Worm (Caenorhabditis elegans) whole organism, L4 larva: ENCODE data around the gene mig-22.
A peak's percentile ranks its signal among the peaks of the same experiment; 100 is the strongest.

Experiments
- F49E8.2 ChIP-seq: sonication (generic microtip); optimal IDR thresholded peaks from 2 replicates; lab custom pipeline; 2016; ENCODE audit warnings: missing compliant biosample characterization, mild to moderate bottlenecking, missing genetic modification characterization, borderline replicate concordance
- R02D3.7 ChIP-seq: fragments of 150-350 bp; sonication (generic microtip); optimal IDR thresholded peaks from 3 replicates; lab custom pipeline; 2014; ENCODE audit warnings: missing biosample characterization, missing genetic modification characterization
- T26A8.4 ChIP-seq: fragments of 200-800 bp; sonication (Bioruptor generic); IDR thresholded peaks from 2 replicates; pipeline ENCODE4 v1.3.6; 2022; ENCODE audit warnings: missing genetic modification characterization, missing compliant biosample characterization
- Y5F2A.4 ChIP-seq: fragments of 200-800 bp; sonication (Bioruptor generic); optimal IDR thresholded peaks from 2 replicates; lab custom pipeline; 2018; ENCODE audit warnings: mild to moderate bottlenecking, missing genetic modification characterization, missing compliant biosample characterization
- ZK337.2 ChIP-seq: fragments of 200-800 bp; sonication (Bioruptor generic); IDR thresholded peaks from 2 replicates; pipeline ENCODE4 v1.3.6; 2022; ENCODE audit warnings: missing genetic modification reagents, missing genetic modification characterization, missing compliant biosample characterization
- aha-1 ChIP-seq: fragments of 150-350 bp; peaks from one replicate; lab custom pipeline; 2014; ENCODE audit warnings: missing biosample characterization, missing genetic modification characterization
- aly-2 ChIP-seq: sonication (generic microtip); optimal IDR thresholded peaks from 2 replicates; lab custom pipeline; 2018; ENCODE audit warnings: missing biosample characterization, missing genetic modification characterization
- ama-1 ChIP-seq: fragments of 150-350 bp; optimal IDR thresholded peaks from 2 replicates; lab custom pipeline; 2014; ENCODE audit warnings: inconsistent platforms, mixed read lengths
- attf-4 ChIP-seq: sonication (generic microtip); optimal IDR thresholded peaks from 3 replicates; lab custom pipeline; 2017; ENCODE audit warnings: missing biosample characterization, missing genetic modification characterization
- ceh-28 ChIP-seq: fragments of 150-350 bp; optimal IDR thresholded peaks from 2 replicates; lab custom pipeline; 2014; ENCODE audit warnings: missing biosample characterization, missing genetic modification reagents, missing genetic modification characterization
- ceh-44 ChIP-seq: fragments of 200-800 bp; sonication (Bioruptor generic); IDR thresholded peaks from 2 replicates; pipeline ENCODE4 v1.3.6; 2022; ENCODE audit warnings: missing genetic modification reagents, missing genetic modification characterization, missing compliant biosample characterization
- ceh-82 ChIP-seq: sonication (generic microtip); optimal IDR thresholded peaks from 2 replicates; lab custom pipeline; 2017; ENCODE audit warnings: missing biosample characterization, missing genetic modification characterization
- cey-2 ChIP-seq: sonication (generic microtip); optimal IDR thresholded peaks from 3 replicates; lab custom pipeline; 2017; ENCODE audit warnings: missing genetic modification characterization, mild to moderate bottlenecking, missing compliant biosample characterization, antibody characterized with exemption, borderline replicate concordance; ENCODE audit not compliant: insufficient read depth
- ctbp-1 ChIP-seq: fragments of 200-800 bp; sonication (Bioruptor generic); IDR thresholded peaks from 2 replicates; pipeline ENCODE4 v1.3.6; 2022; ENCODE audit warnings: missing genetic modification reagents, missing genetic modification characterization, missing compliant biosample characterization
- daf-16 ChIP-seq, 3 experiments: sonication (generic microtip); optimal IDR thresholded peaks; 2 replicates each; lab custom pipeline; 2016 to 2017; ENCODE audit warnings: missing genetic modification characterization in 3 of 3, missing genetic modification reagents in 3 of 3, mild to moderate bottlenecking in 2 of 3, missing compliant biosample characterization in 2 of 3, missing biosample characterization in 1 of 3, moderate library complexity in 1 of 3
- daf-19 ChIP-seq: fragments of 200-800 bp; sonication (Bioruptor generic); conservative IDR thresholded peaks from 2 replicates; pipeline ENCODE4 v1.3.6; 2022; ENCODE audit warnings: missing genetic modification characterization, missing compliant biosample characterization
- daf-8 ChIP-seq: fragments of 200-800 bp; sonication (Bioruptor generic); IDR thresholded peaks from 2 replicates; pipeline ENCODE4 v1.3.6; 2022; ENCODE audit warnings: missing genetic modification characterization, missing compliant biosample characterization
- dmd-9 ChIP-seq: fragments of 200-800 bp; sonication (Bioruptor generic); IDR thresholded peaks from 2 replicates; pipeline ENCODE4 v1.3.6; 2022; ENCODE audit warnings: missing genetic modification reagents, missing genetic modification characterization, missing compliant biosample characterization
- dpl-1 ChIP-seq: fragments of 150-350 bp; optimal IDR thresholded peaks from 2 replicates; lab custom pipeline; 2014; ENCODE audit warnings: missing biosample characterization, missing genetic modification reagents, missing genetic modification characterization
- fos-1 ChIP-seq: fragments of 150-350 bp; optimal IDR thresholded peaks from 2 replicates; lab custom pipeline; 2014; ENCODE audit warnings: missing biosample characterization, missing genetic modification characterization
- hmg-1.1 ChIP-seq: fragments of 200-800 bp; sonication (Bioruptor generic); IDR thresholded peaks from 2 replicates; pipeline ENCODE4 v1.3.6; 2022; ENCODE audit warnings: missing genetic modification reagents, missing genetic modification characterization, missing compliant biosample characterization
- lin-1 ChIP-seq: fragments of 200-800 bp; sonication (Bioruptor generic); IDR thresholded peaks from 2 replicates; pipeline ENCODE4 v1.3.6; 2022; ENCODE audit warnings: missing genetic modification reagents, missing genetic modification characterization, missing compliant biosample characterization
- lin-13 ChIP-seq: fragments of 150-350 bp; optimal IDR thresholded peaks from 2 replicates; lab custom pipeline; 2014; ENCODE audit warnings: missing biosample characterization, missing genetic modification reagents, missing genetic modification characterization
- lin-29 ChIP-seq: fragments of 200-800 bp; sonication (Bioruptor generic); IDR thresholded peaks from 2 replicates; pipeline ENCODE4 v1.3.6; 2022; ENCODE audit warnings: missing genetic modification reagents, missing genetic modification characterization, missing compliant biosample characterization
- lin-39 ChIP-seq: fragments of 150-350 bp; optimal IDR thresholded peaks from 2 replicates; lab custom pipeline; 2014; ENCODE audit warnings: missing biosample characterization, missing genetic modification reagents, missing genetic modification characterization
- madf-5 ChIP-seq, 2 experiments: fragments of 200-800 bp; sonication (Bioruptor generic); IDR thresholded peaks; 2 replicates each; pipeline ENCODE4 v1.3.6; 2022; ENCODE audit warnings: missing compliant biosample characterization in 2 of 2, missing genetic modification characterization in 2 of 2
- madf-9 ChIP-seq: fragments of 200-800 bp; sonication (Bioruptor generic); conservative IDR thresholded peaks from 2 replicates; pipeline ENCODE4 v1.3.6; 2022; ENCODE audit warnings: missing genetic modification reagents, missing genetic modification characterization, missing compliant biosample characterization
- mdl-1 ChIP-seq, 2 experiments: fragments of 150-350 bp in 1 of 2; sonication (generic microtip) in 1 of 2; optimal IDR thresholded peaks; 2 replicates each; lab custom pipeline; 2014 to 2017; ENCODE audit warnings: missing biosample characterization in 2 of 2, missing genetic modification characterization in 2 of 2
- mdt-29 ChIP-seq: fragments of 200-800 bp; sonication (Bioruptor generic); IDR thresholded peaks from 2 replicates; pipeline ENCODE4 v1.3.6; 2022; ENCODE audit warnings: missing genetic modification reagents, missing genetic modification characterization, missing compliant biosample characterization
- mes-2 ChIP-seq: sonication (generic microtip); optimal IDR thresholded peaks from 2 replicates; lab custom pipeline; 2016; ENCODE audit warnings: missing genotype, mild to moderate bottlenecking, missing genetic modification characterization, missing compliant biosample characterization; ENCODE audit not compliant: poor library complexity, severe bottlenecking
- nhr-11 ChIP-seq: fragments of 150-350 bp; optimal IDR thresholded peaks from 2 replicates; lab custom pipeline; 2014; ENCODE audit warnings: missing biosample characterization, missing genetic modification characterization
- nhr-111 ChIP-seq: fragments of 200-800 bp; sonication (Bioruptor generic); optimal IDR thresholded peaks from 2 replicates; lab custom pipeline; 2018; ENCODE audit warnings: mild to moderate bottlenecking, missing genetic modification characterization, missing compliant biosample characterization
- nhr-237 ChIP-seq: sonication (generic microtip); optimal IDR thresholded peaks from 2 replicates; lab custom pipeline; 2017; ENCODE audit warnings: missing biosample characterization, missing genetic modification characterization
- nhr-28 ChIP-seq: fragments of 150-350 bp; optimal IDR thresholded peaks from 2 replicates; lab custom pipeline; 2014; ENCODE audit warnings: missing biosample characterization, missing genetic modification characterization
- nhr-41 ChIP-seq: fragments of 200-800 bp; sonication (Bioruptor generic); IDR thresholded peaks from 2 replicates; pipeline ENCODE4 v1.3.6; 2022; ENCODE audit warnings: missing genetic modification reagents, missing genetic modification characterization, missing compliant biosample characterization
- nhr-6 ChIP-seq: fragments of 150-350 bp; optimal IDR thresholded peaks from 2 replicates; lab custom pipeline; 2014; ENCODE audit warnings: missing biosample characterization, missing genetic modification characterization
- pha-4 ChIP-seq, 2 experiments: fragments of 150-350 bp in 1 of 2; fragments of 200-800 bp in 1 of 2; sonication (Bioruptor generic) in 1 of 2; IDR thresholded peaks in 1 of 2; optimal IDR thresholded peaks in 1 of 2; 2 replicates each; pipeline versions ENCODE4 v1.3.6 to Lab custom; 2014 to 2022; ENCODE audit warnings: missing genetic modification characterization in 2 of 2, missing genetic modification reagents in 2 of 2, missing biosample characterization in 1 of 2, missing compliant biosample characterization in 1 of 2
- pqm-1 ChIP-seq: sonication (generic microtip); optimal IDR thresholded peaks from 2 replicates; lab custom pipeline; 2017; ENCODE audit warnings: missing biosample characterization, missing genetic modification characterization
- rbr-2 ChIP-seq: sonication (generic microtip); optimal IDR thresholded peaks from 2 replicates; lab custom pipeline; 2016; ENCODE audit warnings: missing genotype, missing genetic modification characterization, missing compliant biosample characterization
- set-16 ChIP-seq: fragments of 200-800 bp; sonication (Bioruptor generic); IDR thresholded peaks from 2 replicates; pipeline ENCODE4 v1.3.6; 2022; ENCODE audit warnings: missing genetic modification reagents, missing genetic modification characterization, missing compliant biosample characterization
- spr-3 ChIP-seq: fragments of 200-800 bp; sonication (Bioruptor generic); optimal IDR thresholded peaks from 2 replicates; lab custom pipeline; 2018; ENCODE audit warnings: mild to moderate bottlenecking, missing genetic modification characterization, missing compliant biosample characterization
- unc-130 ChIP-seq: sonication (generic microtip); optimal IDR thresholded peaks from 2 replicates; lab custom pipeline; 2016; ENCODE audit warnings: missing genetic modification reagents, missing genetic modification characterization, missing compliant biosample characterization
- unc-39 ChIP-seq: sonication (generic microtip); optimal IDR thresholded peaks from 2 replicates; lab custom pipeline; 2017; ENCODE audit warnings: missing biosample characterization, missing genetic modification characterization
- vab-7 ChIP-seq: fragments of 200-800 bp; sonication (Bioruptor generic); IDR thresholded peaks from 2 replicates; pipeline ENCODE4 v1.3.6; 2022; ENCODE audit warnings: missing genetic modification reagents, missing genetic modification characterization, missing compliant biosample characterization
- zfp-2 ChIP-seq: sonication (generic microtip); optimal IDR thresholded peaks from 2 replicates; lab custom pipeline; 2016; ENCODE audit warnings: mild to moderate bottlenecking, missing genetic modification characterization, missing compliant biosample characterization
- zfp-3 ChIP-seq: fragments of 200-800 bp; sonication (Bioruptor generic); conservative IDR thresholded peaks from 2 replicates; pipeline ENCODE4 v1.3.6; 2022; ENCODE audit warnings: missing genetic modification reagents, missing genetic modification characterization, missing compliant biosample characterization
- zip-11 ChIP-seq: fragments of 200-800 bp; sonication (Bioruptor generic); IDR thresholded peaks from 2 replicates; pipeline ENCODE4 v1.3.6; 2022; ENCODE audit warnings: missing genetic modification characterization, missing compliant biosample characterization
- zip-2 ChIP-seq: fragments of 150-350 bp; optimal IDR thresholded peaks from 2 replicates; lab custom pipeline; 2014; ENCODE audit warnings: missing biosample characterization, missing genetic modification characterization
- ztf-11 ChIP-seq: fragments of 150-350 bp; optimal IDR thresholded peaks from 2 replicates; lab custom pipeline; 2014; ENCODE audit warnings: missing biosample characterization, missing genetic modification characterization

mig-22 gene

ce11 chrIII:8731973-8732372, 35.2 kb downstream of the mig-22 start (continued):
- TF ChIP-seq unc-130 (no peak), lin-13 (GFP tag; lab: Kevin White, UChicago) (no peak), F49E8.2 (tag; lab: Kevin White, UChicago) (no peak), nhr-41 (no peak), nhr-11 (tag; lab: Kevin White, UChicago) (peak; percentile 6), Y5F2A.4 (GFP tag; lab: Kevin White, UChicago) (no peak), madf-9 (GFP tag; lab: Robert Waterston, UW) (0 out of 2 replicates have a peak, but pooled peaks have one; percentile 2), ztf-11 (no peak), mdl-1 (tag; optimal IDR thresholded peaks at IDR 0.05; lab: Kevin White, UChicago) (peak; percentile 56 to 84), nhr-28 (tag; lab: Kevin White, UChicago) (peak; percentile 64), aha-1 (tag; lab: Kevin White, UChicago) (no peak), vab-7 (GFP tag; lab: Robert Waterston, UW) (no peak), cey-2 (tag; lab: Kevin White, UChicago) (peak; percentile 37), lin-1 (GFP tag; lab: Robert Waterston, UW) (no peak), attf-4 (tag; lab: Kevin White, UChicago) (no peak), zfp-2 (tag; lab: Kevin White, UChicago) (no peak), ceh-28 (no peak), zip-11 (GFP tag; lab: Robert Waterston, UW) (no peak), aly-2 (tag; lab: Kevin White, UChicago) (no peak), hmg-1.1 (no peak), ama-1 (lab: Kevin White, UChicago) (no peak), unc-39 (no peak), fos-1 (no peak), mdt-29 (no peak), rbr-2 (no peak), ZK337.2 (no peak), dmd-9 (GFP tag; lab: Robert Waterston, UW) (no peak), zip-2 (tag; lab: Kevin White, UChicago) (no peak), spr-3 (GFP tag; lab: Kevin White, UChicago) (no peak), daf-8 (no peak), nhr-237 (tag; lab: Kevin White, UChicago) (no peak), zfp-3 (GFP tag; lab: Robert Waterston, UW) (no peak), R02D3.7 (no peak), pha-4 (GFP tag; IDR thresholded peaks at IDR 0.05; lab: Robert Waterston, UW) (no peak), pha-4 (tag; optimal IDR thresholded peaks at IDR 0.05; lab: Kevin White, UChicago) (no peak), set-16 (GFP tag; lab: Robert Waterston, UW) (no peak), mes-2 (tag; lab: Kevin White, UChicago) (peak; percentile 19), daf-16 (GFP tag; optimal IDR thresholded peaks at IDR 0.05; lab: Kevin White, UChicago) (no peak), daf-16 (tag; optimal IDR thresholded peaks at IDR 0.05; lab: Kevin White, UChicago) (no peak), T26A8.4 (GFP tag; lab: Robert Waterston, UW) (no peak), lin-39 (no peak), nhr-111 (GFP tag; lab: Kevin White, UChicago) (no peak), ctbp-1 (GFP tag; lab: Robert Waterston, UW) (peak; percentile 35; the same call in 1 of the 2 replicates), ceh-82 (tag; lab: Kevin White, UChicago) (no peak), nhr-6 (tag; lab: Kevin White, UChicago) (no peak), madf-5 (GFP tag; IDR thresholded peaks at IDR 0.05; lab: Robert Waterston, UW) (no peak), pqm-1 (tag; lab: Kevin White, UChicago) (no peak), lin-29 (GFP tag; lab: Robert Waterston, UW) (no peak), daf-19 (no peak), dpl-1 (GFP tag; lab: Kevin White, UChicago) (no peak), ceh-44 (GFP tag; lab: Robert Waterston, UW) (no peak)
